Worm (Caenorhabditis elegans): ENCODE measurements around the gene Y41C4A.9.

Gene Y41C4A.9

DNA sequence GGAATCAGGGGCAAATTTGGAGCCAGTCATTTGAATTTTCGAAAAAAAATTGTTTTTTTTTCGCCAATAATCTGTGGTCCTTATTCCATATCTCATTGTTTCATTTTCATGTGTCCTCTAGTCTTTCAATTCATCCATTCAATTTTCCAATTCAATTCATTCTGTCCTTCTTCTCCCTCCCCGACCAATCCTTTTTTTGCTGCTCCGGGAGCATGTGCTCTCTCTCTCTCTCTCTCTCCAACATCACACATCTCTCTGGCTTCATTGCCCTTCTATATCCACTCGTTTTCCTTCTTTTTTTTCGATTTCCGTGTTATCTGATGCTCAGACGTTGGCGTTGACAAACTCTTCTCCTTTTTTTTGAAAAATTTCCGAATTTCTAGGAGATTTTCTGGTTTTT, 55.0 kb downstream of the Y41C4A.9 start:
- TF ChIP-seq lin-14 (GFP tag; optimal IDR thresholded peaks at IDR 0.05): peak; percentile 79
- no peak for TF ChIP-seq sup-37 (GFP tag; optimal IDR thresholded peaks at IDR 0.05)
- no peak for TF ChIP-seq ztf-4 (tag; optimal IDR thresholded peaks at IDR 0.05)
- no peak for TF ChIP-seq nhr-90 (tag; optimal IDR thresholded peaks at IDR 0.05; ENCODE audit: poor library complexity)
- no peak for TF ChIP-seq C04F5.9 (tag; optimal IDR thresholded peaks at IDR 0.05)
- TF ChIP-seq nhr-28 (tag; optimal IDR thresholded peaks at IDR 0.05): no peak
- no peak for TF ChIP-seq zag-1 (tag; optimal IDR thresholded peaks at IDR 0.05)
- TF ChIP-seq dpl-1 (GFP tag; optimal IDR thresholded peaks at IDR 0.05): no peak
- no peak for TF ChIP-seq mdl-1 (tag; optimal IDR thresholded peaks at IDR 0.05)
- TF ChIP-seq Y116A8C.19 (tag; optimal IDR thresholded peaks at IDR 0.05; ENCODE audit: borderline replicate concordance): no peak
- no peak for TF ChIP-seq ceh-63 (GFP tag; optimal IDR thresholded peaks at IDR 0.05)
- TF ChIP-seq nhr-85 (tag): no peak
- no peak for TF ChIP-seq pax-3 (tag; optimal IDR thresholded peaks at IDR 0.05)
- TF ChIP-seq sptf-1 (tag; optimal IDR thresholded peaks at IDR 0.05): no peak
- no peak for TF ChIP-seq unc-62 (GFP tag; optimal IDR thresholded peaks at IDR 0.05)
- TF ChIP-seq unc-130 (tag; optimal IDR thresholded peaks at IDR 0.05): no peak
- TF ChIP-seq xbp-1 (tag; optimal IDR thresholded peaks at IDR 0.05): no peak
- no peak for TF ChIP-seq elt-2 (tag; optimal IDR thresholded peaks at IDR 0.05)
- TF ChIP-seq nhr-19 (GFP tag; conservative IDR thresholded peaks at IDR 0.05): no peak
- TF ChIP-seq pag-3 (tag; optimal IDR thresholded peaks at IDR 0.05; ENCODE audit: borderline replicate concordance, insufficient read depth): no peak
- peak; percentile 51 for TF ChIP-seq fkh-10 (GFP tag; optimal IDR thresholded peaks at IDR 0.05)
- no peak for TF ChIP-seq grh-1 (GFP tag; IDR thresholded peaks at IDR 0.05)
- TF ChIP-seq nhr-47 (tag; optimal IDR thresholded peaks at IDR 0.05): peak; percentile 30
- no peak for TF ChIP-seq lin-39 (tag; optimal IDR thresholded peaks at IDR 0.05)
- no peak for TF ChIP-seq nhr-237 (tag; optimal IDR thresholded peaks at IDR 0.05)
- no peak for TF ChIP-seq sox-4 (tag; optimal IDR thresholded peaks at IDR 0.05)
- no peak for TF ChIP-seq pqm-1 (tag; optimal IDR thresholded peaks at IDR 0.05)
- no peak for TF ChIP-seq isw-1 (GFP tag; IDR thresholded peaks at IDR 0.05)
- peak; percentile 37 for TF ChIP-seq fkh-8 (tag; optimal IDR thresholded peaks at IDR 0.05)
- no peak for TF ChIP-seq nhr-76 (tag; optimal IDR thresholded peaks at IDR 0.05)
- peak in 1 of 3 experiments; percentile 32 for TF ChIP-seq ceh-82 (tag; optimal IDR thresholded peaks at IDR 0.05)
- no peak for TF ChIP-seq hlh-4 (tag; optimal IDR thresholded peaks at IDR 0.05)
- peak; percentile 42 for TF ChIP-seq nhr-71 (tag; optimal IDR thresholded peaks at IDR 0.05)
- no peak for TF ChIP-seq skn-1 (tag; optimal IDR thresholded peaks at IDR 0.05)
- TF ChIP-seq lir-3 (tag; optimal IDR thresholded peaks at IDR 0.05; ENCODE audit: poor library complexity): no peak
- TF ChIP-seq lin-13 (GFP tag; optimal IDR thresholded peaks at IDR 0.05): no peak
- peak; percentile 22 for TF ChIP-seq swsn-7 (tag; optimal IDR thresholded peaks at IDR 0.05)
- TF ChIP-seq egl-13 (tag; optimal IDR thresholded peaks at IDR 0.05): peak; percentile 3
- no peak for TF ChIP-seq blmp-1 (tag; optimal IDR thresholded peaks at IDR 0.05)
- no peak for TF ChIP-seq ces-1 (GFP tag; optimal IDR thresholded peaks at IDR 0.05)
- TF ChIP-seq nhr-77 (tag; optimal IDR thresholded peaks at IDR 0.05): no peak
- TF ChIP-seq ztf-11 (tag; optimal IDR thresholded peaks at IDR 0.05): no peak
- no peak for TF ChIP-seq mep-1 (tag; optimal IDR thresholded peaks at IDR 0.05)
- TF ChIP-seq tbx-2 (tag; optimal IDR thresholded peaks at IDR 0.05): peak; percentile 34
- TF ChIP-seq snu-23 (GFP tag; optimal IDR thresholded peaks at IDR 0.05): peak; percentile 29
- TF ChIP-seq nhr-12 (tag; optimal IDR thresholded peaks at IDR 0.05): no peak
- TF ChIP-seq lsy-2 (tag; optimal IDR thresholded peaks at IDR 0.05): peak in 1 of 2 experiments; percentile 9
- no peak for TF ChIP-seq ceh-8 (GFP tag; optimal IDR thresholded peaks at IDR 0.05)
- no peak for TF ChIP-seq egl-27 (tag; optimal IDR thresholded peaks at IDR 0.05)
- no peak for TF ChIP-seq ceh-88 (GFP tag; IDR thresholded peaks at IDR 0.05)
- TF ChIP-seq mab-9 (GFP tag; IDR thresholded peaks at IDR 0.05): no peak
- TF ChIP-seq vab-15 (tag; optimal IDR thresholded peaks at IDR 0.05): no peak
- no peak for TF ChIP-seq aha-1 (tag; optimal IDR thresholded peaks at IDR 0.05)
